Fruit fly (Drosophila melanogaster) S2 (cell line): ENCODE results near the gene CG15221.

Source experiments
- CG8478 ChIP-seq: fragments of >200 bp; optimal IDR thresholded peaks from 2 replicates; lab custom pipeline; 2018
- CTCF ChIP-seq, 2 experiments: fragments of >200 bp; optimal IDR thresholded peaks; 2 replicates each; lab custom pipeline; 2018

dm6 chrX:11704929-11705612 lies 19.0 kb upstream of the CG15221 start, which contains the start of gene CG2444:
- TF ChIP-seq CTCF (optimal IDR thresholded peaks at IDR 0.05; lab: Kevin White, UChicago) (no peak), CG8478 (no peak)
